Worm (Caenorhabditis elegans) whole organism, mixed stage, embryonic: ENCODE measurements around the gene oac-4.

Experiments used
- M03D4.4 ChIP-seq: sonication (generic microtip); optimal IDR thresholded peaks from 2 replicates; lab custom pipeline; 2017; ENCODE audit warnings: mild to moderate bottlenecking, missing genetic modification characterization, missing compliant biosample characterization
- bed-3 ChIP-seq: fragments of 200-800 bp; sonication (Bioruptor generic); optimal IDR thresholded peaks from 3 replicates; lab custom pipeline; 2018; ENCODE audit warnings: mild to moderate bottlenecking, missing genetic modification characterization, moderate library complexity, missing compliant biosample characterization
- ceh-39 ChIP-seq: fragments of 150-350 bp; optimal IDR thresholded peaks from 2 replicates; lab custom pipeline; 2014; ENCODE audit warnings: missing biosample characterization, missing genetic modification characterization
- ceh-83 ChIP-seq: fragments of 200-800 bp; sonication (Bioruptor generic); optimal IDR thresholded peaks from 2 replicates; lab custom pipeline; 2018; ENCODE audit warnings: mild to moderate bottlenecking, missing genetic modification characterization, missing compliant biosample characterization
- ces-1 ChIP-seq: fragments of 150-350 bp; optimal IDR thresholded peaks from 2 replicates; lab custom pipeline; 2014; ENCODE audit warnings: missing biosample characterization, missing genetic modification reagents, missing genetic modification characterization
- cnd-1 ChIP-seq: fragments of 200-800 bp; sonication (Bioruptor generic); optimal IDR thresholded peaks from 2 replicates; lab custom pipeline; 2018; ENCODE audit warnings: mild to moderate bottlenecking, missing genetic modification characterization, missing compliant biosample characterization
- drap-1 ChIP-seq: fragments of 200-800 bp; sonication (Bioruptor generic); optimal IDR thresholded peaks from 3 replicates; lab custom pipeline; 2018; ENCODE audit warnings: mild to moderate bottlenecking, missing genetic modification characterization, missing compliant biosample characterization
- elt-1 ChIP-seq: sonication (generic microtip); optimal IDR thresholded peaks from 2 replicates; lab custom pipeline; 2017; ENCODE audit warnings: missing genetic modification characterization, mild to moderate bottlenecking, missing compliant biosample characterization, antibody characterized with exemption, moderate library complexity, borderline replicate concordance; ENCODE audit not compliant: insufficient read depth
- elt-3 ChIP-seq: fragments of 150-350 bp; optimal IDR thresholded peaks from 2 replicates; lab custom pipeline; 2014; ENCODE audit warnings: missing biosample characterization, missing genetic modification characterization
- flh-1 ChIP-seq: fragments of 200-800 bp; sonication (Bioruptor generic); optimal IDR thresholded peaks from 2 replicates; lab custom pipeline; 2018; ENCODE audit warnings: mild to moderate bottlenecking, missing genetic modification characterization, moderate library complexity, missing compliant biosample characterization
- ham-2 ChIP-seq: fragments of 200-800 bp; sonication (Bioruptor generic); optimal IDR thresholded peaks from 2 replicates; lab custom pipeline; 2018; ENCODE audit warnings: mild to moderate bottlenecking, missing genetic modification characterization, missing compliant biosample characterization
- hlh-1 ChIP-seq: fragments of 150-350 bp; optimal IDR thresholded peaks from 2 replicates; lab custom pipeline; 2014; ENCODE audit warnings: missing biosample characterization, missing genetic modification reagents, missing genetic modification characterization
- lin-32 ChIP-seq: fragments of 200-800 bp; sonication (Bioruptor generic); optimal IDR thresholded peaks from 2 replicates; lab custom pipeline; 2018; ENCODE audit warnings: mild to moderate bottlenecking, missing genetic modification characterization, missing compliant biosample characterization
- lsy-2 ChIP-seq: fragments of 150-350 bp; optimal IDR thresholded peaks from 2 replicates; lab custom pipeline; 2014; ENCODE audit warnings: missing biosample characterization, missing genetic modification characterization
- mab-5 ChIP-seq: fragments of 150-350 bp; optimal IDR thresholded peaks from 2 replicates; lab custom pipeline; 2014; ENCODE audit warnings: missing biosample characterization, missing genetic modification characterization
- mep-1 ChIP-seq: fragments of 150-350 bp; optimal IDR thresholded peaks from 2 replicates; lab custom pipeline; 2017; ENCODE audit warnings: missing biosample characterization, missing genetic modification reagents, missing genetic modification characterization, inconsistent platforms
- mls-2 ChIP-seq: sonication (generic microtip); optimal IDR thresholded peaks from 2 replicates; lab custom pipeline; 2016; ENCODE audit warnings: mild to moderate bottlenecking, missing genetic modification characterization, moderate library complexity, missing compliant biosample characterization
- nhr-12 ChIP-seq: fragments of 150-350 bp; optimal IDR thresholded peaks from 2 replicates; lab custom pipeline; 2014; ENCODE audit warnings: missing biosample characterization, missing genetic modification characterization
- nhr-2 ChIP-seq: fragments of 150-350 bp; optimal IDR thresholded peaks from 2 replicates; lab custom pipeline; 2014; ENCODE audit warnings: missing biosample characterization, missing genetic modification characterization
- nhr-237 ChIP-seq: fragments of 150-350 bp; optimal IDR thresholded peaks from 2 replicates; lab custom pipeline; 2014; ENCODE audit warnings: missing biosample characterization, missing genetic modification characterization
- nhr-28 ChIP-seq: fragments of 150-350 bp; optimal IDR thresholded peaks from 2 replicates; lab custom pipeline; 2014; ENCODE audit warnings: missing biosample characterization, missing genetic modification characterization
- nhr-76 ChIP-seq: sonication (generic microtip); optimal IDR thresholded peaks from 2 replicates; lab custom pipeline; 2017; ENCODE audit warnings: missing biosample characterization, missing genetic modification characterization
- pha-4 ChIP-seq: fragments of 150-350 bp; optimal IDR thresholded peaks from 2 replicates; lab custom pipeline; 2018; ENCODE audit warnings: missing biosample characterization, missing genetic modification reagents, missing genetic modification characterization
- sem-2 ChIP-seq: fragments of 200-800 bp; sonication (Bioruptor generic); optimal IDR thresholded peaks from 2 replicates; lab custom pipeline; 2018; ENCODE audit warnings: mild to moderate bottlenecking, missing genetic modification characterization, missing compliant biosample characterization
- snpc-4 ChIP-seq: fragments of 150-350 bp; optimal IDR thresholded peaks from 2 replicates; lab custom pipeline; 2014; ENCODE audit warnings: missing biosample characterization, missing genetic modification characterization
- sptf-1 ChIP-seq: sonication (generic microtip); optimal IDR thresholded peaks from 2 replicates; lab custom pipeline; 2017; ENCODE audit warnings: mild to moderate bottlenecking, missing genetic modification characterization, moderate library complexity, missing compliant biosample characterization
- tbx-8 ChIP-seq: fragments of 200-800 bp; sonication (Bioruptor generic); optimal IDR thresholded peaks from 2 replicates; lab custom pipeline; 2018; ENCODE audit warnings: mild to moderate bottlenecking, missing genetic modification characterization, moderate library complexity, missing compliant biosample characterization
- unc-39 ChIP-seq: fragments of 150-350 bp; optimal IDR thresholded peaks from 2 replicates; lab custom pipeline; 2014; ENCODE audit warnings: missing biosample characterization, missing genetic modification characterization
- unc-62 ChIP-seq: fragments of 150-350 bp; optimal IDR thresholded peaks from 2 replicates; lab custom pipeline; 2014; ENCODE audit warnings: missing biosample characterization, missing genetic modification reagents, missing genetic modification characterization
- zip-8 ChIP-seq: fragments of 150-350 bp; optimal IDR thresholded peaks from 2 replicates; lab custom pipeline; 2014; ENCODE audit warnings: missing biosample characterization, missing genetic modification characterization
- ztf-11 ChIP-seq: fragments of 150-350 bp; optimal IDR thresholded peaks from 2 replicates; lab custom pipeline; 2014; ENCODE audit warnings: missing biosample characterization, missing genetic modification characterization

The oac-4 gene

DNA sequence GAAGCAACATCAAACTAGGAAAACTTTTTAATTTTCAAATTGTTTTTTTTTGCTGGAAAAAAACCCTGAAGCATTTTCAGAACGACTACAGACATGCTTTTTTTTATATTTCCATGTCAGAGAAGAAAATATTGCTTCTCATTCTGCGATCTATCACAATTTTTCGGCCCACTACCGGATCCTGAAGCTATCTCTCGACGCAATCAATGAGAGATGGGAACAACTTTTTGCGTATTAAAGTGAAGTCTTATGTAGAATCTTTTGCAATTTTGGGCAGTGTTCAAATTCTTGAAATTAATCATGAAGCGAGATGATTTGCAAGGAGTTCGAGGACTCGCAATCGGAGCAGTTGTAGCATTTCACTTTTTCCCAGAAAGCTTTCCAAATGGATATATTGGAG lies 33.8 kb upstream of the oac-4 start, which contains the start of gene oac-10:
TSS of gene oac-10 (plus strand) at position 301 of the 400 bp plus-strand sequence.
- TF ChIP-seq M03D4.4 (no peak), unc-39 (tag; lab: Kevin White, UChicago) (no peak), ceh-83 (GFP tag; lab: Kevin White, UChicago) (no peak), ces-1 (GFP tag; lab: Kevin White, UChicago) (no peak), mep-1 (tag; lab: Kevin White, UChicago) (no peak), sem-2 (GFP tag; lab: Kevin White, UChicago) (no peak), ham-2 (GFP tag; lab: Kevin White, UChicago) (no peak), lsy-2 (no peak), mab-5 (tag; lab: Kevin White, UChicago) (no peak), elt-3 (tag; lab: Kevin White, UChicago) (no peak), pha-4 (no peak), hlh-1 (tag; lab: Kevin White, UChicago) (no peak), nhr-12 (tag; lab: Kevin White, UChicago) (no peak), elt-1 (tag; lab: Kevin White, UChicago) (no peak), sptf-1 (tag; lab: Kevin White, UChicago) (no peak), mls-2 (no peak)
- TF ChIP-seq, all 35 proteins: peak for 0

ce11 chrII:3864652-3865051 lies 28.8 kb upstream of the oac-4 start, which contains the start of gene nhr-261:
Gene nhr-261 (minus strand): TSS chrII:3864752.
- TF ChIP-seq nhr-237 (tag; lab: Kevin White, UChicago) (no peak), nhr-28 (tag; lab: Kevin White, UChicago) (no peak), sptf-1 (tag; lab: Kevin White, UChicago) (no peak), bed-3 (GFP tag; lab: Kevin White, UChicago) (no peak), nhr-12 (tag; lab: Kevin White, UChicago) (no peak), ceh-39 (tag; lab: Kevin White, UChicago) (no peak), ceh-83 (GFP tag; lab: Kevin White, UChicago) (no peak), ham-2 (GFP tag; lab: Kevin White, UChicago) (no peak), ces-1 (GFP tag; lab: Kevin White, UChicago) (no peak), ztf-11 (tag; lab: Kevin White, UChicago) (no peak), nhr-2 (tag; lab: Kevin White, UChicago) (no peak), lsy-2 (no peak), tbx-8 (GFP tag; lab: Kevin White, UChicago) (no peak), zip-8 (tag; lab: Kevin White, UChicago) (no peak), cnd-1 (tag; lab: Kevin White, UChicago) (no peak), unc-62 (no peak), hlh-1 (tag; lab: Kevin White, UChicago) (no peak), mep-1 (tag; lab: Kevin White, UChicago) (no peak), unc-39 (tag; lab: Kevin White, UChicago) (no peak)

DNA sequence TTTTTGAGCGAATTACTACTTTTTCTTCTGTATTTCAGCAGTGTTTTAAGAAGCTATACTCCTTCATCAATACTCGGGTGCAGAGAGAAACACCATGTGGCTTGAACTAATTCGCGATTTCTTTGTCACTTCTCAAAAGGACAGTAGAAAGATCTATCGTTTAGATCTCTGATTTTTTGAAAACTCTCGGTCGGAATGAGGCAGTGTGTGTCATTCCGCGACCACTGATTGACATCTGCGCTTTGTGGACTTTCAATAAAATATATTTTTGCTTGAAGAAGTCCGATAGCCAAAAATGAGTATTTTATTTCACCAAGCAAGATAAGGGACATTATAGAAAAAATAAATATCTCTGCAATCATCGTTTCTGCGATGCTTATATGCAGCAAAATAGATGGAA lies 26.2 kb upstream of the oac-4 start:
- no peak for TF ChIP-seq bed-3 (GFP tag; lab: Kevin White, UChicago)
- TF ChIP-seq ztf-11 (tag; lab: Kevin White, UChicago): no peak
- no peak for TF ChIP-seq nhr-76
- no peak for TF ChIP-seq mep-1 (tag; lab: Kevin White, UChicago)
- TF ChIP-seq snpc-4: no peak
- TF ChIP-seq hlh-1 (tag; lab: Kevin White, UChicago): no peak
- TF ChIP-seq ham-2 (GFP tag; lab: Kevin White, UChicago): no peak
- no peak for TF ChIP-seq pha-4
- no peak for TF ChIP-seq cnd-1 (tag; lab: Kevin White, UChicago)
- no peak for TF ChIP-seq nhr-12 (tag; lab: Kevin White, UChicago)
- no peak for TF ChIP-seq nhr-28 (tag; lab: Kevin White, UChicago)
- TF ChIP-seq tbx-8 (GFP tag; lab: Kevin White, UChicago): no peak
- TF ChIP-seq sptf-1 (tag; lab: Kevin White, UChicago): no peak

ce11 chrII:3860826-3861225 lies 25.0 kb upstream of the oac-4 start, which contains the start of gene oac-11:
Gene oac-11 (minus strand): TSS chrII:3860926.
- no peak for TF ChIP-seq sem-2 (GFP tag; lab: Kevin White, UChicago)
- TF ChIP-seq nhr-76: no peak
- no peak for TF ChIP-seq zip-8 (tag; lab: Kevin White, UChicago)
- TF ChIP-seq nhr-12 (tag; lab: Kevin White, UChicago): no peak
- no peak for TF ChIP-seq lin-32 (GFP tag; lab: Kevin White, UChicago)
- TF ChIP-seq mls-2: no peak
- TF ChIP-seq flh-1 (GFP tag; lab: Kevin White, UChicago): no peak
- TF ChIP-seq ceh-83 (GFP tag; lab: Kevin White, UChicago): no peak
- no peak for TF ChIP-seq unc-39 (tag; lab: Kevin White, UChicago)
- no peak for TF ChIP-seq drap-1 (GFP tag; lab: Kevin White, UChicago)
- TF ChIP-seq mep-1 (tag; lab: Kevin White, UChicago): no peak
- TF ChIP-seq pha-4: no peak
- TF ChIP-seq tbx-8 (GFP tag; lab: Kevin White, UChicago): no peak
- TF ChIP-seq ceh-39 (tag; lab: Kevin White, UChicago): no peak
- no peak for TF ChIP-seq cnd-1 (tag; lab: Kevin White, UChicago)
